Fruit fly (Drosophila melanogaster) whole organism, embryonic: Measurements from ENCODE around the gene RhoBTB.
A peak's percentile ranks its signal among the peaks of the same experiment; 100 is the strongest.

ENCODE experiments used
- Ada2b ChIP-seq: fragments of 200-800 bp; sonication (Bioruptor generic); IDR thresholded peaks from 2 replicates; pipeline ENCODE4 v1.3.6; 2022; ENCODE audit warnings: missing biosample characterization, missing genetic modification characterization
- Antp ChIP-seq: fragments of 200-800 bp; sonication (Bioruptor generic); optimal IDR thresholded peaks from 3 replicates; lab custom pipeline; 2016; ENCODE audit warnings: missing biosample characterization, missing genetic modification characterization
- Awh ChIP-seq: fragments of 200-800 bp; sonication (Bioruptor generic); IDR thresholded peaks from 2 replicates; pipeline ENCODE4, ENCODE4 v1.3.6; 2022; ENCODE audit warnings: missing biosample characterization, missing genetic modification characterization
- CG10959 ChIP-seq: fragments of 200-800 bp; sonication (Bioruptor generic); IDR thresholded peaks from 2 replicates; pipeline ENCODE4 v1.3.6; 2022; ENCODE audit warnings: missing biosample characterization, missing genetic modification characterization
- CG11247 ChIP-seq: fragments of 200-800 bp; sonication (Bioruptor generic); IDR thresholded peaks from 2 replicates; pipeline ENCODE4 v1.3.6; 2022; ENCODE audit warnings: missing biosample characterization, missing genetic modification characterization
- CG11456 ChIP-seq: fragments of 200-800 bp; sonication (Bioruptor generic); IDR thresholded peaks from 3 replicates; pipeline ENCODE4 v1.3.6; 2022; ENCODE audit warnings: missing biosample characterization, missing genetic modification characterization
- CG11723 ChIP-seq: fragments of 200-800 bp; sonication (Bioruptor generic); optimal IDR thresholded peaks from 2 replicates; lab custom pipeline; 2017; ENCODE audit warnings: missing biosample characterization, mild to moderate bottlenecking, missing genetic modification characterization
- CG13296 ChIP-seq: fragments of 200-800 bp; sonication (Bioruptor generic); optimal IDR thresholded peaks from 3 replicates; lab custom pipeline; 2018; ENCODE audit warnings: missing biosample characterization, mild to moderate bottlenecking, missing genetic modification characterization
- CG1647 ChIP-seq: fragments of 200-800 bp; sonication (Bioruptor generic); optimal IDR thresholded peaks from 3 replicates; lab custom pipeline; 2016; ENCODE audit warnings: missing biosample characterization, missing genetic modification characterization
- CG1792 ChIP-seq: fragments of 200-800 bp; sonication (Bioruptor generic); optimal IDR thresholded peaks from 2 replicates; lab custom pipeline; 2016; ENCODE audit warnings: missing biosample characterization, missing genetic modification characterization
- CG34422 ChIP-seq: fragments of 200-800 bp; sonication (Bioruptor generic); IDR thresholded peaks from 3 replicates; pipeline ENCODE4 v1.3.6; 2022; ENCODE audit warnings: missing biosample characterization, missing genetic modification characterization
- CG42726 ChIP-seq: fragments of 200-800 bp; sonication (Bioruptor generic); IDR thresholded peaks from 2 replicates; pipeline ENCODE4 v1.3.6; 2022; ENCODE audit warnings: missing biosample characterization, missing genetic modification characterization; ENCODE audit not compliant: partially characterized antibody
- CG4404 ChIP-seq: fragments of 200-800 bp; sonication (Bioruptor generic); IDR thresholded peaks from 2 replicates; pipeline ENCODE4 v1.3.6; 2022; ENCODE audit warnings: missing biosample characterization, missing genetic modification characterization
- CG6813 ChIP-seq: fragments of 200-800 bp; sonication (Bioruptor generic); optimal IDR thresholded peaks from 2 replicates; lab custom pipeline; 2017; ENCODE audit warnings: missing biosample characterization, missing genetic modification characterization, mild to moderate bottlenecking, moderate library complexity, missing genetic modification reagents
- CG7839 ChIP-seq: fragments of 200-800 bp; sonication (Bioruptor generic); optimal IDR thresholded peaks from 3 replicates; lab custom pipeline; 2018; ENCODE audit warnings: missing biosample characterization, mild to moderate bottlenecking, missing genetic modification characterization, moderate library complexity
- CG7928 ChIP-seq: fragments of 200-800 bp; sonication (Bioruptor generic); optimal IDR thresholded peaks from 2 replicates; lab custom pipeline; 2017; ENCODE audit warnings: missing biosample characterization, mild to moderate bottlenecking, missing genetic modification characterization
- CG9437 ChIP-seq: fragments of 200-800 bp; sonication (Bioruptor generic); optimal IDR thresholded peaks from 2 replicates; lab custom pipeline; 2018; ENCODE audit warnings: missing biosample characterization, mild to moderate bottlenecking, missing genetic modification characterization
- CG9609 ChIP-seq: fragments of 200-800 bp; sonication (Bioruptor generic); optimal IDR thresholded peaks from 3 replicates; lab custom pipeline; 2016; ENCODE audit warnings: missing biosample characterization, missing genetic modification characterization
- CoRest ChIP-seq: fragments of 200-800 bp; sonication (Bioruptor generic); optimal IDR thresholded peaks from 3 replicates; lab custom pipeline; 2018; ENCODE audit warnings: missing biosample characterization, mild to moderate bottlenecking, missing genetic modification characterization, moderate library complexity
- Doc2 ChIP-seq: fragments of 200-800 bp; sonication (Bioruptor generic); IDR thresholded peaks from 2 replicates; pipeline ENCODE4 v1.3.6; 2022; ENCODE audit warnings: missing biosample characterization, missing genetic modification characterization
- Doc3 ChIP-seq: fragments of 200-800 bp; sonication (Bioruptor generic); IDR thresholded peaks from 3 replicates; pipeline ENCODE4 v1.3.6; 2022; ENCODE audit warnings: missing biosample characterization, missing genetic modification characterization; ENCODE audit not compliant: partially characterized antibody
- Drgx ChIP-seq: fragments of 200-800 bp; sonication (Bioruptor generic); IDR thresholded peaks from 2 replicates; pipeline ENCODE4 v1.3.6; 2022; ENCODE audit warnings: missing biosample characterization, missing genetic modification characterization
- Eip74EF ChIP-seq, 2 experiments: fragments of 200-800 bp in 1 of 2; fragments of >200 bp in 1 of 2; sonication (Bioruptor generic) in 1 of 2; optimal IDR thresholded peaks; 2 replicates each; lab custom pipeline; 2017 to 2019; ENCODE audit warnings: missing biosample characterization in 2 of 2, missing genetic modification characterization in 2 of 2, mild to moderate bottlenecking in 1 of 2, moderate library complexity in 1 of 2
- Fer3 ChIP-seq: fragments of 200-800 bp; sonication (Bioruptor generic); optimal IDR thresholded peaks from 2 replicates; lab custom pipeline; 2018; ENCODE audit warnings: missing biosample characterization, mild to moderate bottlenecking, missing genetic modification characterization, moderate library complexity
- Hr39 ChIP-seq: fragments of >200 bp; optimal IDR thresholded peaks from 2 replicates; lab custom pipeline; 2017
- MBD-R2 ChIP-seq: fragments of 200-800 bp; sonication (Bioruptor generic); IDR thresholded peaks from 2 replicates; pipeline ENCODE4 v1.3.6; 2022; ENCODE audit warnings: missing biosample characterization, missing genetic modification characterization
- NfI ChIP-seq: fragments of 200-800 bp; sonication (Bioruptor generic); optimal IDR thresholded peaks from 3 replicates; lab custom pipeline; 2018; ENCODE audit warnings: missing biosample characterization, mild to moderate bottlenecking, missing genetic modification characterization, moderate library complexity
- Oli ChIP-seq: fragments of 200-800 bp; sonication (Bioruptor generic); optimal IDR thresholded peaks from 2 replicates; lab custom pipeline; 2018; ENCODE audit warnings: missing biosample characterization, mild to moderate bottlenecking, missing genetic modification characterization, moderate library complexity
- Ptx1 ChIP-seq: fragments of 200-800 bp; sonication (Bioruptor generic); IDR thresholded peaks from 2 replicates; pipeline ENCODE4 v1.3.6; 2022; ENCODE audit warnings: missing biosample characterization, missing genetic modification characterization
- br ChIP-seq: fragments of >200 bp; optimal IDR thresholded peaks from 2 replicates; lab custom pipeline; 2017
- chm ChIP-seq: fragments of 200-800 bp; sonication (Bioruptor generic); IDR thresholded peaks from 2 replicates; pipeline ENCODE4 v1.3.6; 2022; ENCODE audit warnings: missing biosample characterization, missing genetic modification characterization
- cwo ChIP-seq: fragments of 200-800 bp; sonication (Bioruptor generic); optimal IDR thresholded peaks from 3 replicates; lab custom pipeline; 2017; ENCODE audit warnings: missing biosample characterization, missing genetic modification characterization, mild to moderate bottlenecking, moderate library complexity, missing genetic modification reagents
- emc ChIP-seq: fragments of 200-800 bp; sonication (Bioruptor generic); optimal IDR thresholded peaks from 2 replicates; lab custom pipeline; 2016; ENCODE audit warnings: missing biosample characterization, missing genetic modification characterization
- fd64A ChIP-seq: fragments of 200-800 bp; sonication (Bioruptor generic); optimal IDR thresholded peaks from 3 replicates; lab custom pipeline; 2018; ENCODE audit warnings: missing biosample characterization, mild to moderate bottlenecking, missing genetic modification characterization
- fd96Cb ChIP-seq: fragments of 200-800 bp; sonication (Bioruptor generic); optimal IDR thresholded peaks from 2 replicates; lab custom pipeline; 2018; ENCODE audit warnings: missing biosample characterization, mild to moderate bottlenecking, missing genetic modification characterization, moderate library complexity
- fu2 ChIP-seq: fragments of 200-800 bp; sonication (Bioruptor generic); optimal IDR thresholded peaks from 2 replicates; lab custom pipeline; 2016; ENCODE audit warnings: missing biosample characterization, missing genetic modification characterization
- gsb-n ChIP-seq: fragments of 200-800 bp; sonication (Bioruptor generic); optimal IDR thresholded peaks from 3 replicates; lab custom pipeline; 2018; ENCODE audit warnings: missing biosample characterization, mild to moderate bottlenecking, missing genetic modification characterization
- knrl ChIP-seq: fragments of 200-800 bp; sonication (Bioruptor generic); IDR thresholded peaks from 3 replicates; pipeline ENCODE4 v1.3.6; 2022; ENCODE audit warnings: missing biosample characterization, missing genetic modification characterization; ENCODE audit not compliant: partially characterized antibody
- lilli ChIP-seq: fragments of 200-800 bp; sonication (Bioruptor generic); optimal IDR thresholded peaks from 3 replicates; lab custom pipeline; 2016; ENCODE audit warnings: missing biosample characterization, missing genetic modification characterization
- onecut ChIP-seq: fragments of 200-800 bp; sonication (Bioruptor generic); IDR thresholded peaks from 2 replicates; pipeline ENCODE4 v1.3.6; 2022; ENCODE audit warnings: missing biosample characterization, missing genetic modification characterization
- p53 ChIP-seq: fragments of 200-800 bp; sonication (Bioruptor generic); optimal IDR thresholded peaks from 2 replicates; lab custom pipeline; 2016; ENCODE audit warnings: missing biosample characterization, missing genetic modification characterization
- pb ChIP-seq: fragments of 200-800 bp; sonication (Bioruptor generic); optimal IDR thresholded peaks from 3 replicates; lab custom pipeline; 2016; ENCODE audit warnings: missing biosample characterization, missing genetic modification characterization
- pita ChIP-seq: fragments of 200-800 bp; sonication (Bioruptor generic); optimal IDR thresholded peaks from 2 replicates; lab custom pipeline; 2017; ENCODE audit warnings: missing biosample characterization, mild to moderate bottlenecking, missing genetic modification characterization
- repo ChIP-seq: fragments of 200-800 bp; sonication (Bioruptor generic); optimal IDR thresholded peaks from 2 replicates; lab custom pipeline; 2016; ENCODE audit warnings: missing biosample characterization, missing genetic modification characterization
- rib ChIP-seq: fragments of 200-800 bp; sonication (Bioruptor generic); IDR thresholded peaks from 2 replicates; pipeline ENCODE4 v1.3.6; 2022; ENCODE audit warnings: missing biosample characterization, missing genetic modification characterization
- run ChIP-seq: fragments of 200-800 bp; sonication (Bioruptor generic); optimal IDR thresholded peaks from 3 replicates; lab custom pipeline; 2018; ENCODE audit warnings: missing biosample characterization, mild to moderate bottlenecking, missing genetic modification characterization
- tll ChIP-seq, 2 experiments: fragments of 200-800 bp in 1 of 2; fragments of >200 bp in 1 of 2; sonication (Bioruptor generic) in 1 of 2; optimal IDR thresholded peaks; 2 replicates each; lab custom pipeline; 2017 to 2019; ENCODE audit warnings: missing biosample characterization in 2 of 2, missing genetic modification characterization in 2 of 2, mild to moderate bottlenecking in 1 of 2, moderate library complexity in 1 of 2
- tna ChIP-seq: fragments of 200-800 bp; sonication (Bioruptor generic); IDR thresholded peaks from 2 replicates; pipeline ENCODE4 v1.3.6; 2022; ENCODE audit warnings: missing biosample characterization, missing genetic modification characterization; ENCODE audit not compliant: partially characterized antibody
- unc-4 ChIP-seq: fragments of 200-800 bp; sonication (Bioruptor generic); IDR thresholded peaks from 2 replicates; pipeline ENCODE4 v1.3.6; 2022; ENCODE audit warnings: missing biosample characterization, missing genetic modification characterization; ENCODE audit not compliant: partially characterized antibody
- wor ChIP-seq: fragments of 200-800 bp; sonication (Bioruptor generic); IDR thresholded peaks from 2 replicates; pipeline ENCODE4 v1.3.6; 2022; ENCODE audit warnings: missing biosample characterization, missing genetic modification characterization

The RhoBTB gene

dm6 chr3L:20384086-20384810, 8.2 kb downstream of the RhoBTB start, which contains the start of the genes CG5498 and fbl (continued):
- no peak for TF ChIP-seq emc
- TF ChIP-seq repo (GFP tag; lab: Kevin White, UChicago), result no peak
- TF ChIP-seq CG11247 (GFP tag; lab: Robert Waterston, UW), result 0 out of 2 replicates have a peak, but pooled peaks have one; percentile 22
- 0 out of 3 replicates have a peak, but pooled peaks have one; percentile 23 for TF ChIP-seq CG34422
- TF ChIP-seq run, result no peak
- peak; percentile 39 for TF ChIP-seq fd96Cb
- no peak for TF ChIP-seq CG11456 (GFP tag; lab: Robert Waterston, UW)
- TF ChIP-seq lilli (GFP tag; lab: Kevin White, UChicago), result peak; percentile 83
- no peak for TF ChIP-seq chm (GFP tag; lab: Robert Waterston, UW)
- no peak for TF ChIP-seq Ada2b (GFP tag; lab: Robert Waterston, UW)
- peak; percentile 80 for TF ChIP-seq CoRest (tag; lab: Kevin White, UChicago)
- TF ChIP-seq unc-4, result peak; percentile 62
- TF ChIP-seq cwo (GFP tag; lab: Kevin White, UChicago), result peak; percentile 33
- no peak for TF ChIP-seq pb
- TF ChIP-seq CG1647, result peak; percentile 31
- 0 out of 2 replicates have a peak, but pooled peaks have one; percentile 15 for TF ChIP-seq CG42726 (GFP tag; lab: Robert Waterston, UW)
- peak; percentile 52 for TF ChIP-seq CG9437 (GFP tag; lab: Kevin White, UChicago)
- TF ChIP-seq CG11723 (GFP tag; lab: Kevin White, UChicago), result no peak
- no peak for TF ChIP-seq Antp (GFP tag; lab: Kevin White, UChicago)
- no peak for TF ChIP-seq Doc2 (GFP tag; lab: Robert Waterston, UW)
- TF ChIP-seq CG1792 (GFP tag; lab: Kevin White, UChicago), result no peak
- TF ChIP-seq fd64A (GFP tag; lab: Kevin White, UChicago), result no peak
- peak; percentile 62 for TF ChIP-seq gsb-n (tag; lab: Kevin White, UChicago)
- TF ChIP-seq Ptx1 (GFP tag; lab: Robert Waterston, UW), result peak; percentile 40
- TF ChIP-seq CG13296 (GFP tag; lab: Kevin White, UChicago), result peak; percentile 64
- TF ChIP-seq CG9609 (GFP tag; lab: Kevin White, UChicago), result peak; percentile 9
- TF ChIP-seq Drgx (GFP tag; lab: Robert Waterston, UW), result peak; percentile 62
- TF ChIP-seq rib (GFP tag; lab: Robert Waterston, UW), result no peak
- no peak for TF ChIP-seq br
- TF ChIP-seq Doc3 (GFP tag; lab: Robert Waterston, UW), result 0 out of 3 replicates have a peak, but pooled peaks have one; percentile 30
- TF ChIP-seq Oli (tag; lab: Kevin White, UChicago), result peak; percentile 25
- no peak for TF ChIP-seq wor (GFP tag; lab: Robert Waterston, UW)
- TF ChIP-seq CG4404 (GFP tag; lab: Robert Waterston, UW), result no peak
- 0 out of 2 replicates have a peak, but pooled peaks have one; percentile 42 for TF ChIP-seq tna (GFP tag; lab: Robert Waterston, UW)
- no peak for TF ChIP-seq tll (GFP tag; optimal IDR thresholded peaks at IDR 0.05; lab: Kevin White, UChicago)
- TF ChIP-seq Hr39, result no peak
- TF ChIP-seq Eip74EF (GFP tag; optimal IDR thresholded peaks at IDR 0.05; lab: Kevin White, UChicago), result peak in 1 of 2 experiments; percentile 40
- TF ChIP-seq fu2 (GFP tag; lab: Kevin White, UChicago), result no peak
- no peak for TF ChIP-seq p53
- TF ChIP-seq Awh (GFP tag; lab: Robert Waterston, UW), result no peak
- TF ChIP-seq CG7928 (GFP tag; lab: Kevin White, UChicago), result no peak
- no peak for TF ChIP-seq knrl (GFP tag; lab: Robert Waterston, UW)
- no peak for TF ChIP-seq CG6813 (GFP tag; lab: Kevin White, UChicago)
- TF ChIP-seq NfI, result peak; percentile 63
- TF ChIP-seq CG7839 (tag; lab: Kevin White, UChicago), result peak; percentile 74
- peak; percentile 65 for TF ChIP-seq Fer3 (tag; lab: Kevin White, UChicago)
- no peak for TF ChIP-seq pita
- peak; percentile 55 for TF ChIP-seq onecut
- no peak for TF ChIP-seq CG10959 (GFP tag; lab: Robert Waterston, UW)
- peak; percentile 75 for TF ChIP-seq MBD-R2
